Fruit fly (Drosophila melanogaster): ENCODE data around the gene CG11368.

dm6 chrX:7422577-7422976, 29.4 kb upstream of the CG11368 start:
- TF ChIP-seq Clk (GFP tag; optimal IDR thresholded peaks at IDR 0.05) (no peak), cnc (optimal IDR thresholded peaks at IDR 0.05) (no peak), Hr96 (GFP tag; optimal IDR thresholded peaks at IDR 0.05) (no peak), Crg-1 (GFP tag; optimal IDR thresholded peaks at IDR 0.05) (no peak)
